Fruit fly (Drosophila melanogaster): ENCODE results near the gene CG12947.

DNA sequence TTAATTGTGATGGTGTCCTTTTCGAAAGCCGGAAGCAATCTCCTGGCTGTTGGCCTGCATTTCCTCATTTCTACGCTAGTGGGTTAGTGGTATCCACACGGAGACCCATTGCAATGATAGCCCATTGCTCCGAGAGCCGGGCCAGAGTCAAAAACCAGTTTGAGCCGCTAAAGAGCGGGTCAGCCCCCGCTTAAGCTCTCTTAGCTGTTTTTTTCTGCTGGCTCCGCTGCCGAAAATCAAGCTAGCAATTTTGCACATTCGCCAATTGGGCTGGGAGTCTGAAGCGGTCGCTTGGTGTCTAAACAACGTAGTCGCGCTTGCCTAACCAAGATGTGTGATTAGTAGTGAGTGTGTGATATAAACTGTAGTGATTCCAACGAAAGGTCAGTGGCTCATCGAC lies at the start of gene CG12947:
- TF ChIP-seq CG8159 (tag; optimal IDR thresholded peaks at IDR 0.05) (no peak), CG4496 (GFP tag; IDR thresholded peaks at IDR 0.05) (peak; percentile 21; the same call in 1 of the 3 replicates), CG9948 (tag; optimal IDR thresholded peaks at IDR 0.05) (no peak), D1 (tag; optimal IDR thresholded peaks at IDR 0.05) (no peak)
